Fruit fly (Drosophila melanogaster) ovary, adult (tissue): Measurements from ENCODE around the gene Ptp61F.
A peak's percentile ranks its signal among the peaks of the same experiment; 100 is the strongest.

Experiments used
- CG17801 ChIP-seq: fragments of 200-800 bp; optimal IDR thresholded peaks from 2 replicates; lab custom pipeline; 2019; ENCODE audit warnings: missing biosample characterization, mild to moderate bottlenecking, missing genetic modification characterization, moderate library complexity; ENCODE audit not compliant: partially characterized antibody

The Ptp61F gene

DNA sequence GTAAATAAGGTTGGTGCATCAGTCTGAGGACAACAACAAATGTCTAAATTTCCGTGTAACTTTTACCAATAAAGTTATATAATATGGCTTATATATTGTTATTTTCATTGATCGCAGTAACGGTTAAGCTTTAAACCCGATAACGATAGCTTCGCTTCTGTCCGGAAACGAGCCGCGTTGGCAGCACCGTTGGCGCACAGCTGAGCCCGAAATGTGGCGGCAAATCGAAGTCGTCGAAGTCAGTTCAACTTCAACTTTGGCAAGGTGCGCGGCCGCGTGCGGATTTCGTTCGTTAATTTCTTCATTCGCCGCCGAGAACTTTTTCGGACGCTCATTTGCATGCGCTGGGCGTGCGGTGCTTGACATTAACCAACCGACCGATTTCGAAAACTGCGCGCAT lies 156.8 kb downstream of the Ptp61F start, which contains the start of gene Myo61F:
Myo61F (plus strand) TSS at position 240 of the 400 bp plus-strand sequence.
- peak; percentile 13 for TF ChIP-seq CG17801 (GFP tag; lab: Kevin White, UChicago)

DNA sequence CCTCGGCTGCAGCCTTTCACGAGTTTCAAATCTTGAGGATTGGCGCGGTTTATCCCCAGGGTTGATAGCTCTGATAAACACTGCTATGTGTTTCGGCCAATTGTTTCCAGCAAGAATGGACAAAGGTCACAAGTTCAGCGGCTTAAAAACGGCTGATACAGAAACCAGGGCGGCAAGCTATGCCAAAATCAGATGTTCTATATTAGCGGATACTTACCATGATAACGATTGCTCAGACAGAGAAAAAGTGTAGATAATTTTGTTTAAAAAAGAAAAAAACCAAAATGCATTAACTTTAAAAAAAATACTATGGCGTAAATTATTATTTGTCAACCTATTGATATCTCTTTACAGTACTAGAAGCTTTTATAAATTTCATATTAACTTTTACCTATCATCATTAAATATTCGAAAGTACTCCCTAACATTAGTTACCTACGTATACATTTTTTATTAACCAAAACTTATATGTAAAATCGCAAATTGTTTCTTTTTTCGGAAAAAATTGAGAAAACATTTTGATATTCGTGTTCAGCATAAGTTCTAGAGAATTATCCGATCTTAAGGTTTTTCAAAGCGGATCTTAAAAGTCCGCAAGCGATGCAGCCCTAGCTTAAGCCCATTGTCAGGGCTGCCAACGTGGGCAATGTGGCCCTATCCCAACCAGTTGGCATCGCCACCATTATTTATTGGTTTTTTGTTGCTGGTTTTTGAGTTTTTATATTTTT lies 161.9 kb downstream of the Ptp61F start, which contains the start of the genes sturkopf and Herc4:
sturkopf (minus strand) TSS at position 339 of the 728 bp plus-strand sequence.
Herc4 (plus strand) TSS at position 658 of the 728 bp plus-strand sequence.
- peak; percentile 9 for TF ChIP-seq CG17801 (GFP tag; lab: Kevin White, UChicago)

- TF ChIP-seq CG17801 (GFP tag; lab: Kevin White, UChicago): peak; percentile 14
These were observed 167.9 kb downstream of the Ptp61F start, which contains the start of the genes Ctr9 and Nt5a for dm6 chr3L:1307005-1307632. Gene Ctr9, plus strand, starts transcription at chr3L:1307224. Gene Nt5a, minus strand, starts transcription at chr3L:1307418.

DNA sequence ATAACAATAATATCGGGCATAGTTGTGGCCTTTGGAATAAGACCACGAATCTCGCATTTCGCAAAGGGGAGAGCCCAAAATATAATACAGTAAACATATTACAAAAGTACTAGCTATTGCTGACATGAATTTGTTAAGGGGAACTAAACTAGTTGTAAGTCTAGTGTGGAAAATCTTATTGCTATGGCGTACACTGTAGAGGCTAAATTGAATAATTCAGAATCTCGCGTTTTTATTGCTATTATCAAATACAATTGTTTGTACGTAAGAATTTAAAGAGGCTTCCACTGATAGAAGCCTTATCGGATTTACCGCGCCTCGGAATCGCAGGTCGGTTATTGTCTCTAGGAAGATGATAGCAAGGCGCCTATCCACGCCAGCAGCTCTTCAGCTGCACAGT lies 169.7 kb downstream of the Ptp61F start:
- TF ChIP-seq CG17801 (GFP tag; lab: Kevin White, UChicago): no peak

DNA sequence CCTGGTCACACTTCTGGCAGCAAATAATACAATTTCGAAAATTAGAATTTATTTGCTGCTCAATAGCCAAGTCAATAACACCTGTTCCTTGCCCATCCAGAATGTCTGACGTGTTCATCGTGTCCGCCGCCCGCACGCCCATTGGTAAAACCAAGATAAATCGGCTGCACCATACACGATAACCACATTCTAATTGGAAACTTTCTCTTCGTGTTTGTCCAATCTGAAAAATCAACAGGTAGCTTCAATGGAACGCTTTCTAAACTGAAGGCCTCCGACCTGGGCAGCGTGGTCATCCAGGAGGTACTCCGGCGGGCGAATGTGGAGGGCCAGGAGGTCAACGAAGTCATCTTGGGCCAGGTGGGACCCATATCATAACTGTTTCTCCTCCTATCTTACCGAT lies 172.1 kb downstream of the Ptp61F start:
- no peak for TF ChIP-seq CG17801 (GFP tag; lab: Kevin White, UChicago)

DNA sequence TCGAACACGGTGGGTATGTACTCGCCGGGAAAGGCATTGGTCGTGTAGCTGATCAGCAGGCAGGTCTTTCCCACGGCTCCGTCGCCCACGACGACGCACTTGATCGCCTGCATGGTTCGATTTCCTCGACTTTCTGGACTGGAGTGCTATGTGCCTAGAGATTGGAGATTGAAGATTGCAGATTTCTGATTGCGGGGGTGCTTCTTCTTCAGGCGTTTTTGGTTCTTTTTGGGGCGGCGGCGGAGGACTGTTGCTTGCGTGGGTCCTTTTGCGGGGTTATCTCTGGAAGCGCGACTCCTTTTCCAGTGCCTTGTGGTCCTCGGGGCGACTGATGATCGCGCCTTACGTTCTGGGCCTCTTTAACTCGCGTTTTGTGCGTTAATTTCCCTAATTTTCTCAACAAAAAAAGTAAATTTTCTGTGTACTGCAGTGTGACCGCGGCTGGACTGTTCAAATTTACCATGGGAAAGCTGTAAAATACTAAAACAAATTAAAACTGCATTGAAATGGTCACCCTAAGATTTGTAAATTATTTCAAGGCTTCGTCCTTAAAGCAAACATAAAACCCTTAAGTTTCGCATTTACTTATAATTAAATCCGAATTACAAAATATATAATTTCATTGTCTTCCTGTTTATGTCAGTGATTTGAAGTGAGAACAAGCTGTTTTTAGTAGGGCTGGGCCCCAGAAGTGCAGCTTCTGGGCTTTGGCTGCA lies 172.7 kb downstream of the Ptp61F start, which contains the start of the genes Rac1 and Acat2:
Rac1 (minus strand) TSS at position 450 of the 716 bp plus-strand sequence.
Acat2 (plus strand) TSS at position 711 of the 716 bp plus-strand sequence.
- TF ChIP-seq CG17801 (GFP tag; lab: Kevin White, UChicago): no peak

DNA sequence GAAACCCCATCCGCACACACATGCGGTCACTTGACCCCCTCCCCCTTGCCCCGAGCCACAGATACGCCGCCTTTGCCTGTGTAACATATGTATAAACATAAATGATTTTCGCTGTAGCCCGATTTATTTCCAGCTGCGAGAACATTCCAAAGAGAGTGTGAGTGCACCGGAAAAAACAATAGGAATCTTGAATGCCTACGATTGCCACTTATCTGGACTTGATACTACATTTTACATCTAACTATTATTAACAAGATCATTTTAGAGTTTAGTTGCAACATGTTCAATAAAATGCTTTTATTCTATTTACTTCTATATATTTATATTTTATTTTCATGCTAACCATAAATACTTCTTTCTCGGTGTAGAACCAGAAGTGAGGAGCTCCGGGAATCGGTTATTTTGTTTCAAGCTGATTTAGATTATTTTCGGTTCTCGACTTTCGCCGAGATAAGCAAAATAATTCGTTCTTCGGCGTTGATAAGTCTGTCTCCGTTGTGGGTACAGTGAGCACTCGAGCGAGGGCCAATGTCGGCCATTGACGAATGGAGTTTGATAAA lies 174.9 kb downstream of the Ptp61F start:
- TF ChIP-seq CG17801 (GFP tag; lab: Kevin White, UChicago): peak; percentile 90

dm6 chr3L:1298509-1298908 lies 176.5 kb downstream of the Ptp61F start, which contains the start of gene scf:
Gene scf, plus strand, starts transcription at chr3L:1298672.
- no peak for TF ChIP-seq CG17801 (GFP tag; lab: Kevin White, UChicago)

- TF ChIP-seq CG17801 (GFP tag; lab: Kevin White, UChicago): no peak
These were observed 179.4 kb downstream of the Ptp61F start, which contains the start of gene Rabex-5 for dm6 chr3L:1295693-1296092. Gene Rabex-5, plus strand, starts transcription at chr3L:1295913.

dm6 chr3L:1294835-1295234 lies 180.2 kb downstream of the Ptp61F start:
- no peak for TF ChIP-seq CG17801 (GFP tag; lab: Kevin White, UChicago)
